Worm (Caenorhabditis elegans) whole organism, young adult: ENCODE measurements around the gene E04F6.8.

ENCODE experiments used
- F39B2.1 ChIP-seq: fragments of 200-800 bp; sonication (Bioruptor generic); IDR thresholded peaks from 2 replicates; pipeline ENCODE4 v1.3.6; 2022; ENCODE audit warnings: missing genetic modification reagents, missing genetic modification characterization, missing compliant biosample characterization
- F52B5.7 ChIP-seq: sonication (generic microtip); optimal IDR thresholded peaks from 2 replicates; lab custom pipeline; 2016; ENCODE audit warnings: mild to moderate bottlenecking, missing genetic modification characterization, missing compliant biosample characterization
- F57C9.4 ChIP-seq: sonication (generic microtip); optimal IDR thresholded peaks from 2 replicates; lab custom pipeline; 2017; ENCODE audit warnings: mild to moderate bottlenecking, missing genetic modification characterization, missing compliant biosample characterization
- T07F8.4 ChIP-seq: sonication (generic microtip); optimal IDR thresholded peaks from 2 replicates; lab custom pipeline; 2016; ENCODE audit warnings: mild to moderate bottlenecking, missing genetic modification characterization, moderate library complexity, missing compliant biosample characterization
- Y67H2A.10 ChIP-seq: fragments of 200-800 bp; sonication (Bioruptor generic); conservative IDR thresholded peaks from 2 replicates; pipeline ENCODE4 v1.3.6; 2022; ENCODE audit warnings: missing genetic modification reagents, missing genetic modification characterization, missing compliant biosample characterization
- akir-1 ChIP-seq: fragments of 200-800 bp; sonication (Bioruptor generic); optimal IDR thresholded peaks from 2 replicates; lab custom pipeline; 2018; ENCODE audit warnings: mild to moderate bottlenecking, missing genetic modification characterization, moderate library complexity, missing compliant biosample characterization
- athp-1 ChIP-seq: sonication (generic microtip); optimal IDR thresholded peaks from 2 replicates; lab custom pipeline; 2017; ENCODE audit warnings: mild to moderate bottlenecking, missing genetic modification characterization, missing compliant biosample characterization
- cebp-2 ChIP-seq: fragments of 200-800 bp; sonication (Bioruptor generic); IDR thresholded peaks from 2 replicates; pipeline ENCODE4 v1.3.6; 2022; ENCODE audit warnings: missing genetic modification characterization, missing compliant biosample characterization
- ceh-58 ChIP-seq: fragments of 200-800 bp; sonication (Bioruptor generic); IDR thresholded peaks from 2 replicates; pipeline ENCODE4 v1.3.6; 2022; ENCODE audit warnings: missing genetic modification characterization, missing compliant biosample characterization
- ceh-79 ChIP-seq: sonication (generic microtip); optimal IDR thresholded peaks from 2 replicates; lab custom pipeline; 2017; ENCODE audit warnings: mild to moderate bottlenecking, missing genetic modification characterization, missing compliant biosample characterization
- dpl-1 ChIP-seq: fragments of 150-350 bp; optimal IDR thresholded peaks from 2 replicates; lab custom pipeline; 2014; ENCODE audit warnings: missing biosample characterization, missing genetic modification reagents, missing genetic modification characterization
- fkh-3 ChIP-seq: sonication (generic microtip); optimal IDR thresholded peaks from 2 replicates; lab custom pipeline; 2016; ENCODE audit warnings: mild to moderate bottlenecking, missing genetic modification characterization, missing compliant biosample characterization
- gei-17 ChIP-seq: fragments of 200-800 bp; sonication (Bioruptor generic); optimal IDR thresholded peaks from 2 replicates; lab custom pipeline; 2018; ENCODE audit warnings: mild to moderate bottlenecking, missing genetic modification characterization, missing compliant biosample characterization
- hlh-26 ChIP-seq: fragments of 200-800 bp; sonication (Bioruptor generic); conservative IDR thresholded peaks from 2 replicates; pipeline ENCODE4 v1.3.6; 2022; ENCODE audit warnings: missing genetic modification reagents, missing genetic modification characterization, missing compliant biosample characterization
- lin-26 ChIP-seq: fragments of 200-800 bp; sonication (Bioruptor generic); IDR thresholded peaks from 2 replicates; pipeline ENCODE4 v1.3.6; 2022; ENCODE audit warnings: missing genetic modification reagents, missing genetic modification characterization, missing compliant biosample characterization
- madf-10 ChIP-seq: sonication (generic microtip); optimal IDR thresholded peaks from 2 replicates; lab custom pipeline; 2016; ENCODE audit warnings: mild to moderate bottlenecking, missing genetic modification characterization, missing compliant biosample characterization
- madf-3 ChIP-seq: fragments of 200-800 bp; sonication (Bioruptor generic); IDR thresholded peaks from 2 replicates; pipeline ENCODE4 v1.3.6; 2022; ENCODE audit warnings: missing genetic modification reagents, missing genetic modification characterization, missing compliant biosample characterization
- nfya-1 ChIP-seq: sonication (generic microtip); optimal IDR thresholded peaks from 2 replicates; lab custom pipeline; 2017; ENCODE audit warnings: antibody characterized with exemption, missing compliant biosample characterization, missing genetic modification characterization, borderline replicate concordance; ENCODE audit not compliant: insufficient read depth
- nhr-120 ChIP-seq: fragments of 200-800 bp; sonication (Bioruptor generic); IDR thresholded peaks from 2 replicates; pipeline ENCODE4 v1.3.6; 2022; ENCODE audit warnings: missing genetic modification characterization, missing compliant biosample characterization
- nhr-179 ChIP-seq: sonication (generic microtip); optimal IDR thresholded peaks from 2 replicates; lab custom pipeline; 2016; ENCODE audit warnings: mild to moderate bottlenecking, missing genetic modification characterization, missing compliant biosample characterization
- nhr-80 ChIP-seq: sonication (generic microtip); optimal IDR thresholded peaks from 2 replicates; lab custom pipeline; 2016; ENCODE audit warnings: missing genetic modification characterization, missing compliant biosample characterization
- pbrm-1 ChIP-seq: fragments of 200-800 bp; sonication (Bioruptor generic); IDR thresholded peaks from 2 replicates; pipeline ENCODE4 v1.3.6; 2022; ENCODE audit warnings: missing genetic modification reagents, missing genetic modification characterization, missing compliant biosample characterization
- rcor-1 ChIP-seq: fragments of 200-800 bp; sonication (Bioruptor generic); IDR thresholded peaks from 2 replicates; pipeline ENCODE4 v1.3.6; 2022; ENCODE audit warnings: missing genetic modification reagents, missing genetic modification characterization, missing compliant biosample characterization
- repo-1 ChIP-seq: sonication (generic microtip); optimal IDR thresholded peaks from 2 replicates; lab custom pipeline; 2017; ENCODE audit warnings: mild to moderate bottlenecking, missing genetic modification characterization, missing compliant biosample characterization
- rpc-1 ChIP-seq, 2 experiments: fragments of 150-350 bp in 1 of 2; sonication (generic microtip) in 1 of 2; optimal IDR thresholded peaks; 2 replicates each; lab custom pipeline; 2014 to 2018; ENCODE audit warnings: missing biosample characterization in 1 of 2, missing genetic modification characterization in 1 of 2, missing genetic modification reagents in 1 of 2, missing genotype in 1 of 2
- snpc-3.4 ChIP-seq: sonication (generic microtip); optimal IDR thresholded peaks from 2 replicates; lab custom pipeline; 2017; ENCODE audit warnings: missing genetic modification characterization, mild to moderate bottlenecking, missing compliant biosample characterization, antibody characterized with exemption, moderate library complexity, missing genotype, missing genetic modification reagents
- somi-1 ChIP-seq: fragments of 200-800 bp; sonication (Bioruptor generic); optimal IDR thresholded peaks from 2 replicates; lab custom pipeline; 2018; ENCODE audit warnings: mild to moderate bottlenecking, missing genetic modification characterization, missing compliant biosample characterization
- tlf-1 ChIP-seq: fragments of 200-800 bp; sonication (Bioruptor generic); optimal IDR thresholded peaks from 2 replicates; lab custom pipeline; 2018; ENCODE audit warnings: mild to moderate bottlenecking, missing genetic modification characterization, missing compliant biosample characterization
- zfh-2 ChIP-seq: fragments of 200-800 bp; sonication (Bioruptor generic); conservative IDR thresholded peaks from 2 replicates; pipeline ENCODE4 v1.3.6; 2022; ENCODE audit warnings: missing genetic modification reagents, missing genetic modification characterization, missing compliant biosample characterization
- ztf-28 ChIP-seq: fragments of 200-800 bp; sonication (Bioruptor generic); IDR thresholded peaks from 2 replicates; pipeline ENCODE4 v1.3.6; 2022; ENCODE audit warnings: missing genetic modification reagents, missing genetic modification characterization, missing compliant biosample characterization

The E04F6.8 gene

DNA sequence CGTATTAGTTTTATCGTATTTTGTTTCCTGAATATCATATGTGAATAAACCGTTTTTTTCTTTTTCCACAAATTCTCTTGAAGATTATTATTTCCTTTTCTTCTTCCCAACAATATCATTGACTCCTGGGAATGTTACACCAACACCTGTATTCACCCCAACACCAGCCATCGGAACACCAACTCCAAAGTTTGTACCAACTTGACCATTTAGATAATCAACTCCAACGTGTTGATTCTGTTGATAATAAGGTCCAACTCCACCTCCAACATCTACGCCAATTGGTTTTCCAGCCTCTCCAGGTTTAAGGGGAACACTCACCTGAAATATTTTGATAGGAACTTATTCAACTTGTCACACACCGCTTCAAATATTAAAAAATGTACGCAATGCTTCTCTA is 13.7 kb downstream of the E04F6.8 start:
- no peak for TF ChIP-seq zfh-2
- TF ChIP-seq madf-3 (GFP tag; lab: Robert Waterston, UW): no peak
- TF ChIP-seq Y67H2A.10 (GFP tag; lab: Robert Waterston, UW): no peak
- 0 out of 2 replicates have a peak, but pooled peaks have one; percentile 28 for TF ChIP-seq pbrm-1 (GFP tag; lab: Robert Waterston, UW)
- TF ChIP-seq tlf-1 (GFP tag; lab: Kevin White, UChicago): no peak

DNA sequence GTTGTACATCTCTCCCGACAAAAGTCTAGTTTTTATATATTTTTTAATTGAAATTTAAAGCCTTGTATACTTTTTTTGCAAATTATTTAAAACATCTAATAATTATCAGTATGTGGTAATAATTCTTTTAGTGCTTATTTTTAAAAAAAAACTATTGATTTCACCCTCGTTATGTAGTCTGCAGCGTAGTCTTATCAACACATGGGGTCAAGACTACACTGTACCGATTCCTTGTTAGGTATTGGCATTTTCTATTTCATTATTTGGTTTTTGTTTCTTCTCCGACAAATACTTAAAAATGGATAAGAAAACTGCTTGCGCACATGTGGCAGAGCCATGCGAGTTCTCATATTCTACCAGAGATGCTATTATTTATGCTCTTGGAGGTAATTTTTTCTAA is 15.1 kb downstream of the E04F6.8 start, which contains the start of gene maoc-1:
Gene maoc-1 (plus strand): TSS at position 237 of the 400 bp plus-strand sequence.
- TF ChIP-seq nhr-80 (peak; percentile 39), somi-1 (no peak), rcor-1 (GFP tag; lab: Robert Waterston, UW) (no peak)

DNA sequence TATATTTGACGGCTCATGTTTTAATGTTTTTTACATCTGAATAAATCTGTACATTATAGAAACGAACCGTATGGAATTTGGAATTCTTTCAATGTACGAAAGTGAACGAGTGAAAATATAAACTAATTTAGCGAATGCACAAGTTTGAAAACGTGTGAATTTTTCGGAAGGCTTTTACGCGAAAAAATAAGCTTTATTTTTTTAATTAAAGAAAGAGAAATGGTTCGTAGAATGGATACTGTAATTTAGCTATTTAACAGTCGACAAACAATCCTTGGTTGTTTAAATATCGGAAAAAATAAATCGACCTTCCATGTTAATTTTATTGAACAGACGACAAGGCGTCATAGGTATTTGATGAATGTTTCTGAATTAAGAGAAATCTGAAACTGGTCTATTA is 15.6 kb downstream of the E04F6.8 start, which contains the start of gene acdh-12:
Gene acdh-12 (minus strand): TSS at position 101 of the 400 bp plus-strand sequence.
- TF ChIP-seq athp-1 (tag; lab: Kevin White, UChicago) (peak; percentile 81), pbrm-1 (GFP tag; lab: Robert Waterston, UW) (no peak)

DNA sequence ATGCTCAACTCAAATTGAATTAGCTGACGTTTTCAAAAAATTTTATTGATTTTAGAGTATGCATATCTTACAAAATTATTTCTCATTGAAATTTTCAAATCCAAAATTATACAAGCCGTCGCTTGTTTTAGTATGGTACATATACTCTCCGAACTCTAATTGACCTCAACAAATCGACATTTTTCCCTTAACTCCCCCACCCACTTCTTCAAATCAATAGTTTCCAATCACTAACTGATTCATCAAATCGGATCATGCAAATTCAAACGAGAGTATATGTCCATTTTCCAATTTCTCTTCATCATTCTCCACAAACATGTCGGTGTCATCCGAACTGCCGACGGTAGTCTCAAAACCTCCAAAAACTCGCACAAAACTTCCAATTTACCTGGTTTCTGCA is 22.1 kb downstream of the E04F6.8 start, which contains the start of gene E04F6.4:
Gene E04F6.4 (plus strand): TSS at position 301 of the 400 bp plus-strand sequence.
- TF ChIP-seq snpc-3.4 (tag; lab: Kevin White, UChicago) (no peak), nhr-120 (GFP tag; lab: Robert Waterston, UW) (no peak), gei-17 (GFP tag; lab: Kevin White, UChicago) (no peak), dpl-1 (GFP tag; lab: Kevin White, UChicago) (no peak), cebp-2 (GFP tag; lab: Robert Waterston, UW) (no peak), nhr-179 (tag; lab: Kevin White, UChicago) (no peak), Y67H2A.10 (GFP tag; lab: Robert Waterston, UW) (no peak), madf-10 (tag; lab: Kevin White, UChicago) (no peak), nfya-1 (tag; lab: Kevin White, UChicago) (no peak), pbrm-1 (GFP tag; lab: Robert Waterston, UW) (no peak), T07F8.4 (tag; lab: Kevin White, UChicago) (no peak), hlh-26 (GFP tag; lab: Robert Waterston, UW) (no peak), akir-1 (no peak), F52B5.7 (tag; lab: Kevin White, UChicago) (no peak), F39B2.1 (GFP tag; lab: Robert Waterston, UW) (no peak), ztf-28 (GFP tag; lab: Robert Waterston, UW) (no peak), ceh-79 (tag; lab: Kevin White, UChicago) (no peak), rpc-1 (optimal IDR thresholded peaks at IDR 0.05; lab: Kevin White, UChicago) (no peak), rpc-1 (tag; optimal IDR thresholded peaks at IDR 0.05; lab: Kevin White, UChicago) (no peak)

DNA sequence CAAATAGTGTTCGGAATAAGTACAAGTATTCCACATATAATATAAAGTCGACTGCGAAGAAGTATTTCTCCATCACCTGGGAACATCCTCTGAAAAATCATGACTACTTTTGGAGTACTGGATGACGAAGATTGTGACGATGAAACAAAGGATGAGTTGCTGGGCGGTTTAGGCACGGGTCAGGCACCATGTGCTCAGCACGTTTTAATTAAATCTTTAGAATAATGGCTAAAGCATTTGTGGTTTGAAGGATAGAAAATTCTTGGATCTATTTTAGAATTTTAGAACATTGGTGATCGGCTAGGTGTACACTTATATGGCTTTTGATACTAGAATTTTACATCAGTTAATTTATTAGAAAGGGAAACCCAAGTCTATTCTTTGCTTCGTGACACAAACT is 24.1 kb downstream of the E04F6.8 start, which contains the start of gene C27H5.6:
Gene C27H5.6 (minus strand): TSS at position 101 of the 400 bp plus-strand sequence.
- no peak for TF ChIP-seq lin-26 (GFP tag; lab: Robert Waterston, UW)
- no peak for TF ChIP-seq F57C9.4 (tag; lab: Kevin White, UChicago)
- TF ChIP-seq fkh-3 (tag; lab: Kevin White, UChicago): no peak
- no peak for TF ChIP-seq repo-1 (tag; lab: Kevin White, UChicago)

DNA sequence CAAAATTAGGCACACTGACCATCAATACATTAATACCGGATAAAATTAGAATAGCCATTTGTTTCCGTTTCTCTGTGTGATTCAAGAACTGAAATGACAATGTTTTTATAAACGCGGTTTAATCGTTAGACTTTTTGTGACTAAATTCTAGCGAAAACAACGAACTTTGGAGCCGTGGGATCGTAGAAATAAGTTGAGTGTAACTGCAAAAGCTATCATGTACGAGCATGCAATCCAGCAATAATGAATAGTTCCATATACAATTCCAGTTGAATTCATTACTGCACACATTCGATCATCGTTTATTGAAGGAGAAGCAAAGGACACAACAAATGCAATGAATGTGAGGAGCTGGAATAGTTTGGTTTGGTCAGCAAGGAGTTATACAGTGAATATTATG is 25.1 kb downstream of the E04F6.8 start:
- no peak for TF ChIP-seq ceh-58 (GFP tag; lab: Robert Waterston, UW)
